Fruit fly (Drosophila melanogaster) whole organism, embryonic: ENCODE measurements around the gene ksr.

Experiments used
- CG10321 ChIP-seq: fragments of 200-800 bp; sonication (Bioruptor generic); IDR thresholded peaks from 2 replicates; pipeline ENCODE4 v1.3.6; 2022; ENCODE audit warnings: missing biosample characterization, missing genetic modification characterization
- CG12104 ChIP-seq: fragments of 200-800 bp; sonication (Bioruptor generic); optimal IDR thresholded peaks from 3 replicates; lab custom pipeline; 2016; ENCODE audit warnings: missing biosample characterization, missing genetic modification characterization
- CG13424 ChIP-seq: fragments of 200-800 bp; sonication (Bioruptor generic); optimal IDR thresholded peaks from 2 replicates; lab custom pipeline; 2019; ENCODE audit warnings: missing biosample characterization, mild to moderate bottlenecking, missing genetic modification characterization, moderate library complexity
- CG14965 ChIP-seq: fragments of 200-800 bp; sonication (Bioruptor generic); optimal IDR thresholded peaks from 2 replicates; lab custom pipeline; 2016; ENCODE audit warnings: missing biosample characterization, missing genetic modification characterization, borderline replicate concordance
- CG15601 ChIP-seq: fragments of 200-800 bp; sonication (Bioruptor generic); optimal IDR thresholded peaks from 3 replicates; lab custom pipeline; 2019; ENCODE audit warnings: missing biosample characterization, mild to moderate bottlenecking, missing genetic modification characterization, moderate library complexity
- CG17568 ChIP-seq: fragments of 200-800 bp; sonication (Bioruptor generic); optimal IDR thresholded peaks from 2 replicates; lab custom pipeline; 2018; ENCODE audit warnings: missing biosample characterization, mild to moderate bottlenecking, missing genetic modification characterization, moderate library complexity
- CG17612 ChIP-seq: fragments of 200-800 bp; sonication (Bioruptor generic); IDR thresholded peaks from 2 replicates; pipeline ENCODE4 v1.3.6; 2022; ENCODE audit warnings: missing biosample characterization, missing genetic modification characterization
- CG1792 ChIP-seq: fragments of 200-800 bp; sonication (Bioruptor generic); optimal IDR thresholded peaks from 2 replicates; lab custom pipeline; 2016; ENCODE audit warnings: missing biosample characterization, missing genetic modification characterization
- CG18599 ChIP-seq: fragments of 200-800 bp; sonication (Bioruptor generic); optimal IDR thresholded peaks from 3 replicates; lab custom pipeline; 2017; ENCODE audit warnings: missing biosample characterization, missing genetic modification characterization, mild to moderate bottlenecking, moderate library complexity, missing genetic modification reagents
- CG18619 ChIP-seq: fragments of 200-800 bp; sonication (Bioruptor generic); optimal IDR thresholded peaks from 3 replicates; lab custom pipeline; 2017; ENCODE audit warnings: missing biosample characterization, mild to moderate bottlenecking, missing genetic modification characterization
- CG2116 ChIP-seq: fragments of 200-800 bp; sonication (Bioruptor generic); optimal IDR thresholded peaks from 3 replicates; lab custom pipeline; 2018; ENCODE audit warnings: missing biosample characterization, mild to moderate bottlenecking, missing genetic modification characterization
- CG2889 ChIP-seq: fragments of 200-800 bp; sonication (Bioruptor generic); IDR thresholded peaks from 3 replicates; pipeline ENCODE4 v1.3.6; 2022; ENCODE audit warnings: missing biosample characterization, missing genetic modification characterization
- CG3065 ChIP-seq: fragments of 200-800 bp; sonication (Bioruptor generic); optimal IDR thresholded peaks from 2 replicates; lab custom pipeline; 2016; ENCODE audit warnings: missing biosample characterization, missing genetic modification characterization
- CG31365 ChIP-seq: fragments of 200-800 bp; sonication (Bioruptor generic); optimal IDR thresholded peaks from 2 replicates; lab custom pipeline; 2018; ENCODE audit warnings: missing biosample characterization, mild to moderate bottlenecking, missing genetic modification characterization
- CG33213 ChIP-seq: fragments of 200-800 bp; sonication (Bioruptor generic); optimal IDR thresholded peaks from 3 replicates; lab custom pipeline; 2016; ENCODE audit warnings: missing biosample characterization, missing genetic modification characterization
- CG33557 ChIP-seq: fragments of 200-800 bp; sonication (Bioruptor generic); optimal IDR thresholded peaks from 2 replicates; lab custom pipeline; 2019; ENCODE audit warnings: missing biosample characterization, mild to moderate bottlenecking, missing genetic modification characterization, moderate library complexity
- CG4328 ChIP-seq: fragments of 200-800 bp; sonication (Bioruptor generic); optimal IDR thresholded peaks from 3 replicates; lab custom pipeline; 2017; ENCODE audit warnings: missing biosample characterization, missing genetic modification reagents, missing genetic modification characterization
- CG5245 ChIP-seq: fragments of 200-800 bp; sonication (Bioruptor generic); optimal IDR thresholded peaks from 3 replicates; lab custom pipeline; 2016; ENCODE audit warnings: missing biosample characterization, missing genetic modification characterization
- CG6689 ChIP-seq: fragments of 200-800 bp; sonication (Bioruptor generic); IDR thresholded peaks from 2 replicates; pipeline ENCODE4 v1.3.6; 2022; ENCODE audit warnings: missing biosample characterization, missing genetic modification characterization
- CG6791 ChIP-seq: fragments of 200-800 bp; sonication (Bioruptor generic); IDR thresholded peaks from 3 replicates; pipeline ENCODE4 v1.3.6; 2022; ENCODE audit warnings: missing biosample characterization, missing genetic modification characterization; ENCODE audit not compliant: partially characterized antibody
- CG7839 ChIP-seq: fragments of 200-800 bp; sonication (Bioruptor generic); optimal IDR thresholded peaks from 3 replicates; lab custom pipeline; 2018; ENCODE audit warnings: missing biosample characterization, mild to moderate bottlenecking, missing genetic modification characterization, moderate library complexity
- CG7928 ChIP-seq: fragments of 200-800 bp; sonication (Bioruptor generic); optimal IDR thresholded peaks from 2 replicates; lab custom pipeline; 2017; ENCODE audit warnings: missing biosample characterization, mild to moderate bottlenecking, missing genetic modification characterization
- CoRest ChIP-seq: fragments of 200-800 bp; sonication (Bioruptor generic); optimal IDR thresholded peaks from 3 replicates; lab custom pipeline; 2018; ENCODE audit warnings: missing biosample characterization, mild to moderate bottlenecking, missing genetic modification characterization, moderate library complexity
- Dref ChIP-seq: fragments of 200-800 bp; sonication (Bioruptor generic); IDR thresholded peaks from 2 replicates; pipeline ENCODE4 v1.3.6; 2022; ENCODE audit warnings: missing biosample characterization, missing genetic modification characterization
- Max ChIP-seq: fragments of 200-800 bp; sonication (Bioruptor generic); optimal IDR thresholded peaks from 2 replicates; lab custom pipeline; 2016; ENCODE audit warnings: missing biosample characterization, mild to moderate bottlenecking, missing genetic modification characterization
- Mes4 ChIP-seq: fragments of 200-800 bp; sonication (Bioruptor generic); optimal IDR thresholded peaks from 2 replicates; lab custom pipeline; 2016; ENCODE audit warnings: missing biosample characterization, missing genetic modification characterization
- NC2β ChIP-seq: fragments of 200-800 bp; sonication (Bioruptor generic); optimal IDR thresholded peaks from 2 replicates; lab custom pipeline; 2016; ENCODE audit warnings: missing biosample characterization, missing genetic modification characterization
- Nf-YC ChIP-seq: fragments of 200-800 bp; optimal IDR thresholded peaks from 3 replicates; lab custom pipeline; 2019; ENCODE audit warnings: missing biosample characterization, mild to moderate bottlenecking, missing genetic modification characterization, moderate library complexity
- Poxn ChIP-seq: fragments of 200-800 bp; sonication (Bioruptor generic); IDR thresholded peaks from 2 replicates; pipeline ENCODE4 v1.3.6; 2022; ENCODE audit warnings: missing biosample characterization, missing genetic modification characterization
- TFAM ChIP-seq: fragments of 200-800 bp; sonication (Bioruptor generic); optimal IDR thresholded peaks from 2 replicates; lab custom pipeline; 2017; ENCODE audit warnings: missing biosample characterization, missing genetic modification characterization, inconsistent platforms
- Trl ChIP-seq, 3 experiments: fragments of >200 bp in 2 of 3; fragments of 200-800 bp in 1 of 3; sonication (Bioruptor generic) in 1 of 3; optimal IDR thresholded peaks; 2 replicates in 1 of 3; 3 replicates in 2 of 3; lab custom pipeline; 2016 to 2017; ENCODE audit warnings: missing biosample characterization in 1 of 3, missing genetic modification characterization in 1 of 3
- al ChIP-seq: fragments of 200-800 bp; sonication (Bioruptor generic); IDR thresholded peaks from 2 replicates; pipeline ENCODE4 v1.3.6; 2022; ENCODE audit warnings: missing biosample characterization, missing genetic modification characterization
- ara ChIP-seq: fragments of 200-800 bp; sonication (Bioruptor generic); IDR thresholded peaks from 2 replicates; pipeline ENCODE4 v1.3.6; 2022; ENCODE audit warnings: missing biosample characterization, missing genetic modification characterization
- bcd ChIP-seq: fragments of 200-800 bp; sonication (Bioruptor generic); optimal IDR thresholded peaks from 2 replicates; lab custom pipeline; 2017; ENCODE audit warnings: missing biosample characterization, mild to moderate bottlenecking, missing genetic modification characterization
- br ChIP-seq: fragments of >200 bp; optimal IDR thresholded peaks from 2 replicates; lab custom pipeline; 2017
- croc ChIP-seq: fragments of 200-800 bp; sonication (Bioruptor generic); conservative IDR thresholded peaks from 3 replicates; pipeline ENCODE4 v1.3.6; 2022; ENCODE audit warnings: missing biosample characterization, missing genetic modification characterization
- crp ChIP-seq, 2 experiments: fragments of 200-800 bp; sonication (Bioruptor generic); optimal IDR thresholded peaks; 2 replicates in 1 of 2; 3 replicates in 1 of 2; lab custom pipeline; 2017; ENCODE audit warnings: missing biosample characterization in 2 of 2, missing genetic modification characterization in 2 of 2, mild to moderate bottlenecking in 1 of 2, moderate library complexity in 1 of 2
- fd3F ChIP-seq: fragments of 200-800 bp; sonication (Bioruptor generic); optimal IDR thresholded peaks from 2 replicates; lab custom pipeline; 2018; ENCODE audit warnings: missing biosample characterization, mild to moderate bottlenecking, missing genetic modification characterization, moderate library complexity
- hbn ChIP-seq: fragments of 200-800 bp; sonication (Bioruptor generic); IDR thresholded peaks from 2 replicates; pipeline ENCODE4 v1.3.6; 2022; ENCODE audit warnings: missing biosample characterization, missing genetic modification characterization; ENCODE audit not compliant: partially characterized antibody
- ind ChIP-seq: fragments of 200-800 bp; sonication (Bioruptor generic); optimal IDR thresholded peaks from 3 replicates; lab custom pipeline; 2016; ENCODE audit warnings: missing biosample characterization, missing genetic modification characterization
- lov ChIP-seq, 2 experiments: fragments of 200-800 bp in 1 of 2; fragments of >200 bp in 1 of 2; sonication (Bioruptor generic) in 1 of 2; IDR thresholded peaks in 1 of 2; optimal IDR thresholded peaks in 1 of 2; 2 replicates in 1 of 2; 3 replicates in 1 of 2; pipeline versions ENCODE4 v1.3.6 to Lab custom; 2017 to 2022; ENCODE audit warnings: missing biosample characterization in 1 of 2, missing genetic modification characterization in 1 of 2
- pita ChIP-seq: fragments of 200-800 bp; sonication (Bioruptor generic); optimal IDR thresholded peaks from 2 replicates; lab custom pipeline; 2017; ENCODE audit warnings: missing biosample characterization, mild to moderate bottlenecking, missing genetic modification characterization
- repo ChIP-seq: fragments of 200-800 bp; sonication (Bioruptor generic); optimal IDR thresholded peaks from 2 replicates; lab custom pipeline; 2016; ENCODE audit warnings: missing biosample characterization, missing genetic modification characterization
- sc ChIP-seq, 3 experiments: fragments of >200 bp in 2 of 3; fragments of 200-800 bp in 1 of 3; sonication (Bioruptor generic) in 1 of 3; optimal IDR thresholded peaks; 2 replicates in 2 of 3; 3 replicates in 1 of 3; lab custom pipeline; 2017; ENCODE audit warnings: mild to moderate bottlenecking in 1 of 3, missing biosample characterization in 1 of 3, missing genetic modification characterization in 1 of 3, missing genetic modification reagents in 1 of 3
- sr ChIP-seq: fragments of 200-800 bp; sonication (Bioruptor generic); IDR thresholded peaks from 3 replicates; pipeline ENCODE4 v1.3.6; 2022; ENCODE audit warnings: missing biosample characterization, missing genetic modification characterization
- ssp ChIP-seq: fragments of 200-800 bp; sonication (Bioruptor generic); IDR thresholded peaks from 2 replicates; pipeline ENCODE4 v1.3.6; 2022; ENCODE audit warnings: missing biosample characterization, missing genetic modification characterization
- tap ChIP-seq: fragments of 200-800 bp; optimal IDR thresholded peaks from 3 replicates; lab custom pipeline; 2019; ENCODE audit warnings: missing biosample characterization, mild to moderate bottlenecking, missing genetic modification characterization, moderate library complexity
- tna ChIP-seq: fragments of 200-800 bp; sonication (Bioruptor generic); IDR thresholded peaks from 2 replicates; pipeline ENCODE4 v1.3.6; 2022; ENCODE audit warnings: missing biosample characterization, missing genetic modification characterization; ENCODE audit not compliant: partially characterized antibody
- usp ChIP-seq: fragments of >200 bp; optimal IDR thresholded peaks from 2 replicates; lab custom pipeline; 2017; ENCODE audit warnings: missing biosample characterization, missing genetic modification characterization
- wek ChIP-seq: fragments of 200-800 bp; sonication (Bioruptor generic); optimal IDR thresholded peaks from 3 replicates; lab custom pipeline; 2018; ENCODE audit warnings: missing biosample characterization, mild to moderate bottlenecking, missing genetic modification characterization, moderate library complexity

The ksr gene

DNA sequence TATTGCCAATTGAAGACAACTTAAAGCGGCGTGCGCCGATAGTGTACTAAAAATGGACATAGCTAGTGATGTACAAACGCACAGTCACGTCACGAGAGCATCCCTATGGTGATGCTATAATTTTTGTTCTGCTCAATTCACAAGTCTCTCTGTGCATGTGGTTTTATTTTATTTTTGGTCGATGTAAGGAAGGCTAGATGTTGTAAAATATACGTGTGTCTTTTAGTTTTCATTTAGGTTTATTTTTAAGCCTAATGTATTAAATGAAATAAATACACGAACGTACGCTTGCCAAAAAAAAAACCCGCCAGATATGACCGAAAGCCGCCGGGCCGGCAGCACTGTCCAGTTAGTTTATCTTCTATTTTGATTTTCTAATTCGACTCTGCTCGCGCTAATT lies 9.2 kb downstream of the ksr start, which contains the start of the genes CG45100, HDAC3 and Hcs (continued):
- peak; percentile 81 for TF ChIP-seq tna (GFP tag; lab: Robert Waterston, UW)
- TF ChIP-seq CG33213 (GFP tag; lab: Kevin White, UChicago), result peak; percentile 61
- TF ChIP-seq ssp (GFP tag; lab: Robert Waterston, UW), result no peak
- TF ChIP-seq CG4328 (GFP tag; lab: Kevin White, UChicago), result no peak
- no peak for TF ChIP-seq br (lab: Kevin White, UChicago)
- no peak for TF ChIP-seq CG18599
- peak; percentile 16 for TF ChIP-seq CG33557 (GFP tag; lab: Kevin White, UChicago)
- TF ChIP-seq hbn (GFP tag; lab: Robert Waterston, UW), result peak; percentile 88
- no peak for TF ChIP-seq CG1792 (GFP tag; lab: Kevin White, UChicago)
- no peak for TF ChIP-seq CG14965 (GFP tag; lab: Kevin White, UChicago)
- no peak for TF ChIP-seq usp (GFP tag; lab: Kevin White, UChicago)
- peak in 1 of 2 experiments; percentile 23 for TF ChIP-seq crp (GFP tag; optimal IDR thresholded peaks at IDR 0.05; lab: Kevin White, UChicago)
- peak; percentile 31 for TF ChIP-seq repo (GFP tag; lab: Kevin White, UChicago)
- no peak for TF ChIP-seq CG5245
- TF ChIP-seq CG3065 (GFP tag; lab: Kevin White, UChicago), result no peak
- peak; percentile 48 for TF ChIP-seq CG2116
- no peak for TF ChIP-seq CG15601 (tag; lab: Kevin White, UChicago)
- peak; percentile 53 for TF ChIP-seq Max
- TF ChIP-seq ara, result no peak
- no peak for TF ChIP-seq Nf-YC (tag; lab: Kevin White, UChicago)
- no peak for TF ChIP-seq CG31365
- peak; percentile 2 for TF ChIP-seq CG12104 (GFP tag; lab: Kevin White, UChicago)
- peak; percentile 85 for TF ChIP-seq CG6791 (GFP tag; lab: Robert Waterston, UW)
- TF ChIP-seq bcd, result no peak
- peak; percentile 56 for TF ChIP-seq CG13424 (tag; lab: Kevin White, UChicago)
- peak; percentile 36 for TF ChIP-seq Dref (GFP tag; lab: Robert Waterston, UW)
- no peak for TF ChIP-seq lov (optimal IDR thresholded peaks at IDR 0.05; lab: Kevin White, UChicago)
- TF ChIP-seq lov (GFP tag; IDR thresholded peaks at IDR 0.05; lab: Robert Waterston, UW), result no peak
- TF ChIP-seq pita (GFP tag; lab: Kevin White, UChicago), result no peak
- no peak; the same call in 1 of the 2 replicates for TF ChIP-seq CG6689 (GFP tag; lab: Robert Waterston, UW)
- TF ChIP-seq TFAM (GFP tag; lab: Kevin White, UChicago), result no peak
- no peak for TF ChIP-seq CG17612
- TF ChIP-seq al, result peak; percentile 11; the same call in 1 of the 2 replicates
- no peak for TF ChIP-seq sr (GFP tag; lab: Robert Waterston, UW)
- no peak for TF ChIP-seq tap (tag; lab: Kevin White, UChicago)
- no peak for TF ChIP-seq Poxn (GFP tag; lab: Robert Waterston, UW)
- TF ChIP-seq CoRest (tag; lab: Kevin White, UChicago), result no peak
- no peak for TF ChIP-seq fd3F (GFP tag; lab: Kevin White, UChicago)
- no peak for TF ChIP-seq CG17568 (GFP tag; lab: Kevin White, UChicago)
- no peak for TF ChIP-seq CG7839
- TF ChIP-seq Trl (optimal IDR thresholded peaks at IDR 0.05; lab: Kevin White, UChicago), result no peak
- peak; percentile 70 for TF ChIP-seq Trl (GFP tag; optimal IDR thresholded peaks at IDR 0.05; lab: Kevin White, UChicago)
- TF ChIP-seq CG2889 (GFP tag; lab: Robert Waterston, UW), result no peak
- TF ChIP-seq CG18619, result no peak
- TF ChIP-seq NC2β (GFP tag; lab: Kevin White, UChicago), result peak; percentile 28
- TF ChIP-seq wek, result no peak
- TF ChIP-seq CG7928 (GFP tag; lab: Kevin White, UChicago), result no peak
- TF ChIP-seq CG10321, result no peak
- peak; percentile 50 for TF ChIP-seq ind (GFP tag; lab: Kevin White, UChicago)
- no peak for TF ChIP-seq croc (GFP tag; lab: Robert Waterston, UW)
- TF ChIP-seq Mes4 (GFP tag; lab: Kevin White, UChicago), result no peak
- TF ChIP-seq sc (optimal IDR thresholded peaks at IDR 0.05; lab: Kevin White, UChicago), result no peak
- TF ChIP-seq sc (GFP tag; optimal IDR thresholded peaks at IDR 0.05; lab: Kevin White, UChicago), result no peak
